Fruit fly (Drosophila melanogaster): ENCODE measurements around the gene Lcp65Ab2.

- TF ChIP-seq rgr (GFP tag; optimal IDR thresholded peaks at IDR 0.05) (no peak), br (GFP tag; optimal IDR thresholded peaks at IDR 0.05) (no peak), HLH106 (tag; optimal IDR thresholded peaks at IDR 0.05) (no peak)
Observed at dm6 chr3L:6138586-6138985, 7.9 kb upstream of the Lcp65Ab2 start.
